Fruit fly (Drosophila melanogaster) whole organism, embryonic: ENCODE results near the gene Spx.

Experiments used
- Adf1 ChIP-seq: fragments of 200-800 bp; sonication (Bioruptor generic); IDR thresholded peaks from 2 replicates; pipeline ENCODE4 v1.3.6; 2022; ENCODE audit warnings: missing biosample characterization, missing genetic modification characterization
- BEAF-32 ChIP-seq: fragments of 200-800 bp; sonication (Bioruptor generic); optimal IDR thresholded peaks from 3 replicates; lab custom pipeline; 2017; ENCODE audit warnings: missing biosample characterization, missing genetic modification characterization, mild to moderate bottlenecking, moderate library complexity, missing genetic modification reagents
- CG10274 ChIP-seq: fragments of 200-800 bp; sonication (Bioruptor generic); optimal IDR thresholded peaks from 3 replicates; lab custom pipeline; 2017; ENCODE audit warnings: missing biosample characterization, mild to moderate bottlenecking, missing genetic modification characterization
- CG10431 ChIP-seq: fragments of 200-800 bp; sonication (Bioruptor generic); optimal IDR thresholded peaks from 3 replicates; lab custom pipeline; 2018; ENCODE audit warnings: missing biosample characterization, mild to moderate bottlenecking, missing genetic modification characterization
- CG11247 ChIP-seq: fragments of 200-800 bp; sonication (Bioruptor generic); IDR thresholded peaks from 2 replicates; pipeline ENCODE4 v1.3.6; 2022; ENCODE audit warnings: missing biosample characterization, missing genetic modification characterization
- CG12391 ChIP-seq: fragments of 200-800 bp; sonication (Bioruptor generic); optimal IDR thresholded peaks from 3 replicates; lab custom pipeline; 2018; ENCODE audit warnings: missing biosample characterization, mild to moderate bottlenecking, missing genetic modification characterization, moderate library complexity
- CG14050 ChIP-seq: fragments of 200-800 bp; sonication (Bioruptor generic); IDR thresholded peaks from 3 replicates; pipeline ENCODE4 v1.3.6; 2022; ENCODE audit warnings: missing biosample characterization, missing genetic modification characterization
- CG14667 ChIP-seq: fragments of 200-800 bp; sonication (Bioruptor generic); IDR thresholded peaks from 2 replicates; pipeline ENCODE4 v1.3.6; 2022; ENCODE audit warnings: missing biosample characterization, missing genetic modification characterization
- CG15269 ChIP-seq: fragments of 200-800 bp; sonication (Bioruptor generic); optimal IDR thresholded peaks from 2 replicates; lab custom pipeline; 2018; ENCODE audit warnings: missing biosample characterization, mild to moderate bottlenecking, missing genetic modification characterization, moderate library complexity
- CG17359 ChIP-seq: fragments of 200-800 bp; sonication (Bioruptor generic); optimal IDR thresholded peaks from 3 replicates; lab custom pipeline; 2018; ENCODE audit warnings: missing biosample characterization, mild to moderate bottlenecking, missing genetic modification characterization, moderate library complexity
- CG17361 ChIP-seq: fragments of 200-800 bp; sonication (Bioruptor generic); IDR thresholded peaks from 3 replicates; pipeline ENCODE4 v1.3.6; 2022; ENCODE audit warnings: missing biosample characterization, missing genetic modification characterization
- CG2202 ChIP-seq: fragments of 200-800 bp; sonication (Bioruptor generic); optimal IDR thresholded peaks from 2 replicates; lab custom pipeline; 2018; ENCODE audit warnings: missing biosample characterization, mild to moderate bottlenecking, missing genetic modification characterization
- CG31388 ChIP-seq: fragments of 200-800 bp; sonication (Bioruptor generic); optimal IDR thresholded peaks from 2 replicates; lab custom pipeline; 2016; ENCODE audit warnings: missing biosample characterization, missing genetic modification characterization
- CG4820 ChIP-seq: fragments of 200-800 bp; sonication (Bioruptor generic); optimal IDR thresholded peaks from 3 replicates; lab custom pipeline; 2016; ENCODE audit warnings: missing biosample characterization, missing genetic modification characterization
- CG7963 ChIP-seq: fragments of 200-800 bp; sonication (Bioruptor generic); IDR thresholded peaks from 3 replicates; pipeline ENCODE4 v1.3.6; 2022; ENCODE audit warnings: missing biosample characterization, missing genetic modification characterization; ENCODE audit not compliant: partially characterized antibody
- CG7987 ChIP-seq: fragments of 200-800 bp; sonication (Bioruptor generic); optimal IDR thresholded peaks from 2 replicates; lab custom pipeline; 2018; ENCODE audit warnings: missing biosample characterization, mild to moderate bottlenecking, missing genetic modification characterization, moderate library complexity
- CG8359 ChIP-seq: fragments of 200-800 bp; sonication (Bioruptor generic); optimal IDR thresholded peaks from 2 replicates; lab custom pipeline; 2017; ENCODE audit warnings: missing biosample characterization, mild to moderate bottlenecking, missing genetic modification characterization, borderline replicate concordance
- CG9727 ChIP-seq: fragments of 200-800 bp; sonication (Bioruptor generic); optimal IDR thresholded peaks from 3 replicates; lab custom pipeline; 2017; ENCODE audit warnings: missing biosample characterization, mild to moderate bottlenecking, missing genetic modification characterization
- CG9876 ChIP-seq: fragments of 200-800 bp; sonication (Bioruptor generic); optimal IDR thresholded peaks from 2 replicates; lab custom pipeline; 2016; ENCODE audit warnings: missing biosample characterization, missing genetic modification characterization
- Dek ChIP-seq: fragments of 200-800 bp; sonication (Bioruptor generic); optimal IDR thresholded peaks from 3 replicates; lab custom pipeline; 2019; ENCODE audit warnings: missing biosample characterization, mild to moderate bottlenecking, missing genetic modification characterization, moderate library complexity
- H2.0 ChIP-seq: fragments of 200-800 bp; sonication (Bioruptor generic); IDR thresholded peaks from 2 replicates; pipeline ENCODE4 v1.3.6; 2022; ENCODE audit warnings: missing biosample characterization, missing genetic modification characterization
- MESR4 ChIP-seq: fragments of 200-800 bp; sonication (Bioruptor generic); optimal IDR thresholded peaks from 2 replicates; lab custom pipeline; 2018; ENCODE audit warnings: missing biosample characterization, mild to moderate bottlenecking, missing genetic modification characterization, moderate library complexity
- MTF-1 ChIP-seq: fragments of 200-800 bp; sonication (Bioruptor generic); optimal IDR thresholded peaks from 2 replicates; lab custom pipeline; 2018; ENCODE audit warnings: missing biosample characterization, mild to moderate bottlenecking, missing genetic modification characterization, borderline replicate concordance
- Mrtf ChIP-seq: fragments of 200-800 bp; sonication (Bioruptor generic); IDR thresholded peaks from 3 replicates; pipeline ENCODE4 v1.3.6; 2022; ENCODE audit warnings: missing biosample characterization, missing genetic modification characterization
- NC2β ChIP-seq: fragments of 200-800 bp; sonication (Bioruptor generic); optimal IDR thresholded peaks from 2 replicates; lab custom pipeline; 2016; ENCODE audit warnings: missing biosample characterization, missing genetic modification characterization
- Rx ChIP-seq: fragments of 200-800 bp; sonication (Bioruptor generic); IDR thresholded peaks from 2 replicates; pipeline ENCODE4 v1.3.6; 2022; ENCODE audit warnings: missing biosample characterization, missing genetic modification characterization
- Spps ChIP-seq: fragments of 200-800 bp; sonication (Bioruptor generic); optimal IDR thresholded peaks from 2 replicates; lab custom pipeline; 2018; ENCODE audit warnings: missing biosample characterization, mild to moderate bottlenecking, missing genetic modification characterization
- Vsx1 ChIP-seq: fragments of 200-800 bp; sonication (Bioruptor generic); optimal IDR thresholded peaks from 2 replicates; lab custom pipeline; 2017; ENCODE audit warnings: missing biosample characterization, mild to moderate bottlenecking, missing genetic modification characterization, missing genetic modification reagents
- ab ChIP-seq: fragments of 200-800 bp; sonication (Bioruptor generic); optimal IDR thresholded peaks from 2 replicates; lab custom pipeline; 2016; ENCODE audit warnings: missing biosample characterization, missing genetic modification characterization
- ac ChIP-seq: fragments of 200-800 bp; sonication (Bioruptor generic); optimal IDR thresholded peaks from 3 replicates; lab custom pipeline; 2017; ENCODE audit warnings: missing biosample characterization, mild to moderate bottlenecking, missing genetic modification characterization
- aop ChIP-seq: fragments of 200-800 bp; sonication (Bioruptor generic); IDR thresholded peaks from 2 replicates; pipeline ENCODE4 v1.3.6; 2022; ENCODE audit warnings: missing biosample characterization, missing genetic modification characterization
- cad ChIP-seq: fragments of >200 bp; optimal IDR thresholded peaks from 2 replicates; lab custom pipeline; 2017; ENCODE audit warnings: missing biosample characterization, missing genetic modification characterization
- caup ChIP-seq: fragments of 200-800 bp; sonication (Bioruptor generic); optimal IDR thresholded peaks from 3 replicates; lab custom pipeline; 2017; ENCODE audit warnings: missing biosample characterization, mild to moderate bottlenecking, missing genetic modification characterization, moderate library complexity; ENCODE audit not compliant: severe bottlenecking
- chif ChIP-seq, 2 experiments: fragments of 200-800 bp; sonication (Bioruptor generic); optimal IDR thresholded peaks; 3 replicates each; lab custom pipeline; 2016; ENCODE audit warnings: missing biosample characterization in 2 of 2, missing genetic modification characterization in 2 of 2
- ci ChIP-seq: fragments of 200-800 bp; sonication (Bioruptor generic); IDR thresholded peaks from 3 replicates; pipeline ENCODE4 v1.3.6; 2022; ENCODE audit warnings: missing biosample characterization, missing genetic modification characterization
- danr ChIP-seq: fragments of 200-800 bp; sonication (Bioruptor generic); IDR thresholded peaks from 2 replicates; pipeline ENCODE4 v1.3.6; 2022; ENCODE audit warnings: missing biosample characterization, missing genetic modification characterization
- exex ChIP-seq: fragments of 200-800 bp; sonication (Bioruptor generic); optimal IDR thresholded peaks from 4 replicates; lab custom pipeline; 2018; ENCODE audit warnings: missing biosample characterization, mild to moderate bottlenecking, missing genetic modification characterization, moderate library complexity
- fd3F ChIP-seq: fragments of 200-800 bp; sonication (Bioruptor generic); optimal IDR thresholded peaks from 2 replicates; lab custom pipeline; 2018; ENCODE audit warnings: missing biosample characterization, mild to moderate bottlenecking, missing genetic modification characterization, moderate library complexity
- gce ChIP-seq: fragments of 200-800 bp; sonication (Bioruptor generic); IDR thresholded peaks from 3 replicates; pipeline ENCODE4 v1.3.6; 2022; ENCODE audit warnings: missing biosample characterization, missing genetic modification characterization
- hbn ChIP-seq: fragments of 200-800 bp; sonication (Bioruptor generic); IDR thresholded peaks from 2 replicates; pipeline ENCODE4 v1.3.6; 2022; ENCODE audit warnings: missing biosample characterization, missing genetic modification characterization; ENCODE audit not compliant: partially characterized antibody
- jigr1 ChIP-seq: fragments of 200-800 bp; sonication (Bioruptor generic); IDR thresholded peaks from 3 replicates; pipeline ENCODE4 v1.3.6; 2022; ENCODE audit warnings: missing biosample characterization, missing genetic modification characterization
- klu ChIP-seq: fragments of 200-800 bp; sonication (Bioruptor generic); IDR thresholded peaks from 2 replicates; pipeline ENCODE4 v1.3.6; 2022; ENCODE audit warnings: missing biosample characterization, missing genetic modification characterization
- luna ChIP-seq: fragments of 200-800 bp; sonication (Bioruptor generic); optimal IDR thresholded peaks from 2 replicates; lab custom pipeline; 2016; ENCODE audit warnings: missing biosample characterization, missing genetic modification characterization
- phol ChIP-seq: fragments of 200-800 bp; sonication (Bioruptor generic); optimal IDR thresholded peaks from 3 replicates; lab custom pipeline; 2018; ENCODE audit warnings: missing biosample characterization, mild to moderate bottlenecking, missing genetic modification characterization, moderate library complexity
- sisA ChIP-seq: fragments of 200-800 bp; sonication (Bioruptor generic); IDR thresholded peaks from 2 replicates; pipeline ENCODE4 v1.3.6; 2022; ENCODE audit warnings: missing biosample characterization, missing genetic modification characterization
- slp2 ChIP-seq: fragments of 200-800 bp; sonication (Bioruptor generic); optimal IDR thresholded peaks from 2 replicates; lab custom pipeline; 2016; ENCODE audit warnings: missing biosample characterization, missing genetic modification characterization
- tin ChIP-seq: fragments of 200-800 bp; sonication (Bioruptor generic); optimal IDR thresholded peaks from 3 replicates; lab custom pipeline; 2016; ENCODE audit warnings: missing biosample characterization, missing genetic modification characterization
- toy ChIP-seq: fragments of 200-800 bp; sonication (Bioruptor generic); IDR thresholded peaks from 2 replicates; pipeline ENCODE4 v1.3.6; 2022; ENCODE audit warnings: missing biosample characterization, missing genetic modification characterization
- usp ChIP-seq: fragments of >200 bp; optimal IDR thresholded peaks from 2 replicates; lab custom pipeline; 2017; ENCODE audit warnings: missing biosample characterization, missing genetic modification characterization

The Spx gene

DNA sequence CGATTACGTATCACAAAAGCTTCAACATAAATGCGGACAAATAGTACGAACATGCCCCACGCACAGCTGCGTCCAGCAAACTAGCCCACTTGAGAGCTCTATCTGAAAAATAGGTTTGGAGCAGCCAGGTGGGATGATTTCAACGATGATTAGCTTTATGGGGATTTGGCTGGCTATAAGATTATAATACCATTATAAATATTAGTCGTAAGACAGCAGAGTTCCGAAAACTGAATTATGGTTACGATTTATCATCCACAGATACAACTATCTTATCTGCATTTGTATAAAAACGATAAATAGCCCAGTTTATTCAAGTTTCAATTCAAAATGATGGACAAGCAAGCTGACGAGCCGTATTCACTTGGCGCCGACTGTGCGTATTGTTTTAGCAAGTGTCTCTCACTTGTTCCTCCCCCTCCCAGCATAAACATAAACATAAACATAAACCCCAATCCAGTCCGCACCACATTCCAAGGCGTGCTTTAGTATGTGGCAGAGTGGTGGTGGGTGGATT lies 8.1 kb downstream of the Spx start (continued):
- TF ChIP-seq CG9727 (GFP tag; lab: Kevin White, UChicago) (peak; percentile 81), CG7987 (GFP tag; lab: Kevin White, UChicago) (peak; percentile 44), CG31388 (GFP tag; lab: Kevin White, UChicago) (peak; percentile 50), cad (no peak), CG17361 (peak; percentile 90), ac (GFP tag; lab: Kevin White, UChicago) (no peak), slp2 (peak; percentile 31), ab (GFP tag; lab: Kevin White, UChicago) (no peak), CG10274 (GFP tag; lab: Kevin White, UChicago) (peak; percentile 72), aop (GFP tag; lab: Robert Waterston, UW) (no peak), fd3F (GFP tag; lab: Kevin White, UChicago) (peak; percentile 59), hbn (no peak), CG2202 (tag; lab: Kevin White, UChicago) (no peak), jigr1 (GFP tag; lab: Robert Waterston, UW) (0 out of 3 replicates have a peak, but pooled peaks have one; percentile 20), Rx (GFP tag; lab: Robert Waterston, UW) (peak; percentile 28; the same call in 1 of the 2 replicates), CG10431 (no peak), Spps (tag; lab: Kevin White, UChicago) (peak; percentile 0), Mrtf (peak; percentile 46; the same call in 1 of the 3 replicates), CG11247 (peak; percentile 31; the same call in 1 of the 2 replicates), chif (GFP tag; optimal IDR thresholded peaks at IDR 0.05; lab: Kevin White, UChicago) (peak; percentile 22 to 52), Vsx1 (peak; percentile 66), Adf1 (GFP tag; lab: Robert Waterston, UW) (peak; percentile 11; the same call in 1 of the 2 replicates), BEAF-32 (GFP tag; lab: Kevin White, UChicago) (no peak), CG17359 (tag; lab: Kevin White, UChicago) (peak; percentile 75), caup (peak; percentile 82), toy (GFP tag; lab: Robert Waterston, UW) (0 out of 2 replicates have a peak, but pooled peaks have one; percentile 6), CG12391 (tag; lab: Kevin White, UChicago) (peak; percentile 71), usp (GFP tag; lab: Kevin White, UChicago) (no peak), CG14667 (GFP tag; lab: Robert Waterston, UW) (peak; percentile 34; the same call in 1 of the 2 replicates), danr (peak; percentile 59; the same call in 1 of the 2 replicates), Dek (tag; lab: Kevin White, UChicago) (peak; percentile 51), CG15269 (tag; lab: Kevin White, UChicago) (peak; percentile 85), NC2β (GFP tag; lab: Kevin White, UChicago) (no peak), CG14050 (GFP tag; lab: Robert Waterston, UW) (peak; percentile 24; the same call in 2 of the 3 replicates), CG9876 (no peak), MTF-1 (GFP tag; lab: Kevin White, UChicago) (no peak), gce (GFP tag; lab: Robert Waterston, UW) (peak; percentile 49; the same call in 1 of the 3 replicates), ci (GFP tag; lab: Robert Waterston, UW) (0 out of 3 replicates have a peak, but pooled peaks have one; percentile 33), klu (0 out of 2 replicates have a peak, but pooled peaks have one; percentile 49), CG4820 (GFP tag; lab: Kevin White, UChicago) (peak; percentile 60), H2.0 (GFP tag; lab: Robert Waterston, UW) (peak; percentile 29; the same call in 1 of the 2 replicates), phol (peak; percentile 84), CG8359 (GFP tag; lab: Kevin White, UChicago) (peak; percentile 40), luna (GFP tag; lab: Kevin White, UChicago) (no peak), exex (tag; lab: Kevin White, UChicago) (peak; percentile 87), MESR4 (no peak), sisA (peak; percentile 61), CG7963 (no peak), tin (GFP tag; lab: Kevin White, UChicago) (peak; percentile 52)
